Fruit fly (Drosophila melanogaster): ENCODE measurements around the gene Abl.
A peak's percentile ranks its signal among the peaks of the same experiment; 100 is the strongest.

Abl gene

dm6 chr3L:16640509-16641068 lies 7.1 kb downstream of the Abl start:
- no peak for TF ChIP-seq sage (GFP tag; optimal IDR thresholded peaks at IDR 0.05)
- TF ChIP-seq CG32264 (GFP tag; optimal IDR thresholded peaks at IDR 0.05) = no peak
- TF ChIP-seq HLH106 (tag; optimal IDR thresholded peaks at IDR 0.05) = peak; percentile 0
- peak in 1 of 2 experiments; percentile 11 for TF ChIP-seq foxo (GFP tag; optimal IDR thresholded peaks at IDR 0.05)
- no peak for TF ChIP-seq Hnf4 (GFP tag; optimal IDR thresholded peaks at IDR 0.05)
- TF ChIP-seq h (GFP tag; optimal IDR thresholded peaks at IDR 0.05) = peak; percentile 4
- peak; percentile 38 for TF ChIP-seq rgr (GFP tag; optimal IDR thresholded peaks at IDR 0.05)
- no peak for TF ChIP-seq sv (GFP tag; optimal IDR thresholded peaks at IDR 0.05)
- TF ChIP-seq CrebA (GFP tag; optimal IDR thresholded peaks at IDR 0.05; ENCODE audit: borderline replicate concordance) = no peak

dm6 chr3L:16638639-16639388 lies 8.9 kb downstream of the Abl start:
- TF ChIP-seq rgr (GFP tag; optimal IDR thresholded peaks at IDR 0.05) = no peak
- TF ChIP-seq psq (GFP tag; optimal IDR thresholded peaks at IDR 0.05) = peak; percentile 78
- no peak for TF ChIP-seq N (GFP tag; optimal IDR thresholded peaks at IDR 0.05)
- no peak for TF ChIP-seq Myc (optimal IDR thresholded peaks at IDR 0.05)
- TF ChIP-seq fru (GFP tag; optimal IDR thresholded peaks at IDR 0.05) = peak; percentile 29
- TF ChIP-seq foxo (GFP tag; optimal IDR thresholded peaks at IDR 0.05) = peak in 1 of 2 experiments; percentile 31
- no peak for TF ChIP-seq Hr83 (GFP tag; optimal IDR thresholded peaks at IDR 0.05; ENCODE audit: poor library complexity, severe bottlenecking)
- peak; percentile 2 for TF ChIP-seq Sp1 (GFP tag; optimal IDR thresholded peaks at IDR 0.05)
- TF ChIP-seq h (GFP tag; optimal IDR thresholded peaks at IDR 0.05) = peak; percentile 14
- peak; percentile 14 for TF ChIP-seq HLH106 (tag; optimal IDR thresholded peaks at IDR 0.05)
- TF ChIP-seq Rel (GFP tag; optimal IDR thresholded peaks at IDR 0.05) = no peak
- no peak for TF ChIP-seq Rel (tag; optimal IDR thresholded peaks at IDR 0.05)
- peak; percentile 11 for TF ChIP-seq Dif (GFP tag; optimal IDR thresholded peaks at IDR 0.05; ENCODE audit: partially characterized antibody)

dm6 chr3L:16635566-16636210 lies 12.0 kb downstream of the Abl start:
- peak; percentile 14 for TF ChIP-seq ey (GFP tag; optimal IDR thresholded peaks at IDR 0.05)
- no peak for TF ChIP-seq Vsx2 (GFP tag; optimal IDR thresholded peaks at IDR 0.05; ENCODE audit: partially characterized antibody)
- TF ChIP-seq Jra (GFP tag; optimal IDR thresholded peaks at IDR 0.05) = peak; percentile 20
- TF ChIP-seq Myc (optimal IDR thresholded peaks at IDR 0.05) = no peak
- no peak for TF ChIP-seq fru (GFP tag; optimal IDR thresholded peaks at IDR 0.05)
- TF ChIP-seq rgr (GFP tag; optimal IDR thresholded peaks at IDR 0.05) = peak; percentile 13
- peak in 1 of 2 experiments; percentile 21 for TF ChIP-seq foxo (GFP tag; optimal IDR thresholded peaks at IDR 0.05)
- peak; percentile 14 for TF ChIP-seq psq (GFP tag; optimal IDR thresholded peaks at IDR 0.05)
- TF ChIP-seq sage (GFP tag; optimal IDR thresholded peaks at IDR 0.05) = no peak
- TF ChIP-seq h (GFP tag; optimal IDR thresholded peaks at IDR 0.05) = peak; percentile 33

dm6 chr3L:16634529-16634928 lies 13.2 kb downstream of the Abl start:
- TF ChIP-seq dsf (GFP tag; optimal IDR thresholded peaks at IDR 0.05; ENCODE audit: borderline replicate concordance) (no peak), Myc (optimal IDR thresholded peaks at IDR 0.05) (no peak), fru (GFP tag; optimal IDR thresholded peaks at IDR 0.05) (peak; percentile 16), ey (GFP tag; optimal IDR thresholded peaks at IDR 0.05) (peak; percentile 14), HLH106 (tag; optimal IDR thresholded peaks at IDR 0.05) (no peak), foxo (GFP tag; optimal IDR thresholded peaks at IDR 0.05) (peak in 1 of 2 experiments; percentile 26), dmrt93B (GFP tag; optimal IDR thresholded peaks at IDR 0.05) (no peak), CG9705 (GFP tag; optimal IDR thresholded peaks at IDR 0.05) (no peak), CrebA (GFP tag; optimal IDR thresholded peaks at IDR 0.05; ENCODE audit: borderline replicate concordance) (no peak), Hnf4 (GFP tag; optimal IDR thresholded peaks at IDR 0.05) (no peak)

- TF ChIP-seq dl (GFP tag; optimal IDR thresholded peaks at IDR 0.05; ENCODE audit: insufficient read depth in 1 of 2, partially characterized antibody in 2 of 2) = no peak
- no peak for TF ChIP-seq usp (GFP tag; optimal IDR thresholded peaks at IDR 0.05)
- no peak for TF ChIP-seq fru (GFP tag; optimal IDR thresholded peaks at IDR 0.05)
Observed at dm6 chr3L:16634091-16634490, 13.6 kb downstream of the Abl start.

All from whole organism, wandering third instar larva.